Worm (Caenorhabditis elegans) whole organism, L1 larva: ENCODE data around the gene R07E5.11.

Experiments
- Y116A8C.19 ChIP-seq: sonication (generic microtip); optimal IDR thresholded peaks from 2 replicates; lab custom pipeline; 2016; ENCODE audit warnings: missing compliant biosample characterization, missing genetic modification characterization, borderline replicate concordance
- aha-1 ChIP-seq: fragments of 150-350 bp; optimal IDR thresholded peaks from 2 replicates; lab custom pipeline; 2014; ENCODE audit warnings: missing biosample characterization, missing genetic modification characterization
- aly-2 ChIP-seq: fragments of 150-350 bp; optimal IDR thresholded peaks from 2 replicates; lab custom pipeline; 2014; ENCODE audit warnings: missing biosample characterization, missing genetic modification characterization
- blmp-1 ChIP-seq: fragments of 150-350 bp; optimal IDR thresholded peaks from 2 replicates; lab custom pipeline; 2014; ENCODE audit warnings: missing biosample characterization, missing genetic modification characterization
- ceh-63 ChIP-seq: fragments of 200-800 bp; sonication (Bioruptor generic); optimal IDR thresholded peaks from 2 replicates; lab custom pipeline; 2018; ENCODE audit warnings: mild to moderate bottlenecking, missing genetic modification characterization, missing compliant biosample characterization
- ceh-8 ChIP-seq: fragments of 200-800 bp; sonication (Bioruptor generic); optimal IDR thresholded peaks from 2 replicates; lab custom pipeline; 2018; ENCODE audit warnings: mild to moderate bottlenecking, missing genetic modification characterization, moderate library complexity, missing compliant biosample characterization
- ceh-82 ChIP-seq, 3 experiments: fragments of 150-350 bp in 1 of 3; sonication (generic microtip) in 2 of 3; optimal IDR thresholded peaks; 2 replicates each; lab custom pipeline; 2014 to 2017; ENCODE audit warnings: missing biosample characterization in 3 of 3, missing genetic modification characterization in 3 of 3
- ces-1 ChIP-seq: fragments of 150-350 bp; optimal IDR thresholded peaks from 2 replicates; lab custom pipeline; 2014; ENCODE audit warnings: missing biosample characterization, missing genetic modification reagents, missing genetic modification characterization
- dpl-1 ChIP-seq, 3 experiments: fragments of 150-350 bp in 2 of 3; sonication (generic microtip) in 1 of 3; optimal IDR thresholded peaks; 2 replicates each; lab custom pipeline; 2014 to 2017; ENCODE audit warnings: missing biosample characterization in 3 of 3, missing genetic modification characterization in 3 of 3, missing genetic modification reagents in 3 of 3
- dsc-1 ChIP-seq: sonication (generic microtip); optimal IDR thresholded peaks from 2 replicates; lab custom pipeline; 2016; ENCODE audit warnings: mild to moderate bottlenecking, missing genetic modification characterization, missing compliant biosample characterization
- efl-1 ChIP-seq, 4 experiments: fragments of 150-350 bp; optimal IDR thresholded peaks in 3 of 4; peaks in 1 of 4; 1 replicate in 1 of 4; 2 replicates in 3 of 4; lab custom pipeline; 2014; ENCODE audit warnings: missing biosample characterization in 2 of 4, missing genetic modification characterization in 2 of 4, missing genetic modification reagents in 2 of 4
- egl-13 ChIP-seq: sonication (generic microtip); optimal IDR thresholded peaks from 2 replicates; lab custom pipeline; 2016; ENCODE audit warnings: missing genotype, missing genetic modification reagents, missing genetic modification characterization, missing compliant biosample characterization
- egl-27 ChIP-seq, 2 experiments: fragments of 150-350 bp in 1 of 2; sonication (generic microtip); optimal IDR thresholded peaks; 3 replicates each; lab custom pipeline; 2017 to 2018; ENCODE audit warnings: missing biosample characterization in 2 of 2, missing genetic modification characterization in 2 of 2, missing genetic modification reagents in 2 of 2
- fkh-10 ChIP-seq: sonication (generic microtip); optimal IDR thresholded peaks from 2 replicates; lab custom pipeline; 2017; ENCODE audit warnings: missing biosample characterization, missing genetic modification reagents, missing genetic modification characterization
- fkh-4 ChIP-seq: sonication (generic microtip); optimal IDR thresholded peaks from 2 replicates; lab custom pipeline; 2016; ENCODE audit warnings: missing compliant biosample characterization, missing genetic modification characterization, borderline replicate concordance
- fkh-8 ChIP-seq: sonication (generic microtip); optimal IDR thresholded peaks from 2 replicates; lab custom pipeline; 2016; ENCODE audit warnings: mild to moderate bottlenecking, missing genetic modification characterization, missing compliant biosample characterization
- grh-1 ChIP-seq: fragments of 200-800 bp; sonication (Bioruptor generic); IDR thresholded peaks from 2 replicates; pipeline ENCODE4 v1.3.6; 2022; ENCODE audit warnings: missing genetic modification reagents, missing genetic modification characterization, missing compliant biosample characterization
- hlh-17 ChIP-seq: fragments of 200-800 bp; sonication (Bioruptor generic); optimal IDR thresholded peaks from 2 replicates; lab custom pipeline; 2018; ENCODE audit warnings: missing genetic modification characterization, mild to moderate bottlenecking, missing compliant biosample characterization, moderate library complexity, borderline replicate concordance
- irx-1 ChIP-seq: sonication (generic microtip); optimal IDR thresholded peaks from 2 replicates; lab custom pipeline; 2016; ENCODE audit warnings: missing genetic modification characterization, missing compliant biosample characterization
- isw-1 ChIP-seq: fragments of 200-800 bp; sonication (Bioruptor generic); IDR thresholded peaks from 2 replicates; pipeline ENCODE4 v1.3.6; 2022; ENCODE audit warnings: missing genetic modification characterization, missing compliant biosample characterization
- lin-14 ChIP-seq: fragments of 200-800 bp; sonication (Bioruptor generic); optimal IDR thresholded peaks from 2 replicates; lab custom pipeline; 2018; ENCODE audit warnings: mild to moderate bottlenecking, missing genetic modification characterization, moderate library complexity, missing compliant biosample characterization
- lin-15B ChIP-seq: fragments of 150-350 bp; sonication (generic microtip); optimal IDR thresholded peaks from 3 replicates; lab custom pipeline; 2014; ENCODE audit warnings: missing biosample characterization, missing genetic modification characterization
- lin-35 ChIP-seq, 2 experiments: fragments of 150-350 bp; optimal IDR thresholded peaks; 2 replicates each; lab custom pipeline; 2014; ENCODE audit warnings: missing biosample characterization in 2 of 2, missing genetic modification characterization in 2 of 2, missing genetic modification reagents in 2 of 2
- lsy-2 ChIP-seq, 2 experiments: fragments of 150-350 bp; optimal IDR thresholded peaks; 2 replicates each; lab custom pipeline; 2014; ENCODE audit warnings: missing biosample characterization in 2 of 2, missing genetic modification characterization in 2 of 2
- mab-9 ChIP-seq: fragments of 200-800 bp; sonication (Bioruptor generic); IDR thresholded peaks from 2 replicates; pipeline ENCODE4 v1.3.6; 2022; ENCODE audit warnings: missing genetic modification reagents, missing genetic modification characterization, missing compliant biosample characterization
- mep-1 ChIP-seq: fragments of 150-350 bp; optimal IDR thresholded peaks from 2 replicates; lab custom pipeline; 2014; ENCODE audit warnings: missing biosample characterization, missing genetic modification characterization
- nhr-11 ChIP-seq: fragments of 150-350 bp; optimal IDR thresholded peaks from 2 replicates; lab custom pipeline; 2014; ENCODE audit warnings: missing biosample characterization, missing genetic modification characterization
- nhr-20 ChIP-seq: sonication (generic microtip); optimal IDR thresholded peaks from 2 replicates; lab custom pipeline; 2016; ENCODE audit warnings: mild to moderate bottlenecking, missing genetic modification characterization, missing compliant biosample characterization
- nhr-237 ChIP-seq: fragments of 150-350 bp; optimal IDR thresholded peaks from 2 replicates; lab custom pipeline; 2014; ENCODE audit warnings: missing biosample characterization, missing genetic modification characterization
- nhr-28 ChIP-seq: fragments of 150-350 bp; optimal IDR thresholded peaks from 2 replicates; lab custom pipeline; 2014; ENCODE audit warnings: missing biosample characterization, missing genetic modification characterization
- nhr-47 ChIP-seq: sonication (generic microtip); optimal IDR thresholded peaks from 2 replicates; lab custom pipeline; 2016; ENCODE audit warnings: mild to moderate bottlenecking, missing genetic modification characterization, moderate library complexity, missing compliant biosample characterization
- nhr-71 ChIP-seq: sonication (generic microtip); optimal IDR thresholded peaks from 2 replicates; lab custom pipeline; 2016; ENCODE audit warnings: mild to moderate bottlenecking, missing genetic modification characterization, moderate library complexity, missing compliant biosample characterization
- nhr-85 ChIP-seq: sonication (generic microtip); peaks from one replicate; lab custom pipeline; 2016; ENCODE audit warnings: missing genetic modification characterization, inconsistent platforms, missing compliant biosample characterization
- pag-3 ChIP-seq: sonication (generic microtip); optimal IDR thresholded peaks from 2 replicates; lab custom pipeline; 2017; ENCODE audit warnings: missing genetic modification characterization, mild to moderate bottlenecking, missing compliant biosample characterization, antibody characterized with exemption, borderline replicate concordance; ENCODE audit not compliant: insufficient read depth
- skn-1 ChIP-seq: fragments of 150-350 bp; optimal IDR thresholded peaks from 2 replicates; lab custom pipeline; 2014; ENCODE audit warnings: missing biosample characterization, missing genetic modification characterization
- snu-23 ChIP-seq: sonication (generic microtip); optimal IDR thresholded peaks from 2 replicates; lab custom pipeline; 2016; ENCODE audit warnings: missing genetic modification characterization, missing compliant biosample characterization
- sox-4 ChIP-seq: sonication (generic microtip); optimal IDR thresholded peaks from 2 replicates; lab custom pipeline; 2016; ENCODE audit warnings: missing genetic modification characterization, missing compliant biosample characterization
- sptf-1 ChIP-seq: fragments of 150-350 bp; optimal IDR thresholded peaks from 2 replicates; lab custom pipeline; 2014; ENCODE audit warnings: missing biosample characterization, missing genetic modification characterization
- swsn-7 ChIP-seq: sonication (generic microtip); optimal IDR thresholded peaks from 2 replicates; lab custom pipeline; 2016; ENCODE audit warnings: missing genetic modification characterization, missing compliant biosample characterization
- tbx-2 ChIP-seq: sonication (generic microtip); optimal IDR thresholded peaks from 2 replicates; lab custom pipeline; 2016; ENCODE audit warnings: missing genetic modification characterization, missing compliant biosample characterization
- unc-86 ChIP-seq: sonication (generic microtip); optimal IDR thresholded peaks from 2 replicates; lab custom pipeline; 2016; ENCODE audit warnings: missing genetic modification characterization, missing compliant biosample characterization
- unc-98 ChIP-seq: fragments of 200-800 bp; sonication (Bioruptor generic); IDR thresholded peaks from 2 replicates; pipeline ENCODE4 v1.3.6; 2022; ENCODE audit warnings: missing genetic modification characterization, missing compliant biosample characterization
- xbp-1 ChIP-seq: sonication (generic microtip); optimal IDR thresholded peaks from 2 replicates; lab custom pipeline; 2016; ENCODE audit warnings: missing genetic modification characterization, missing compliant biosample characterization
- zip-4 ChIP-seq: fragments of 200-800 bp; sonication (Bioruptor generic); optimal IDR thresholded peaks from 2 replicates; lab custom pipeline; 2018; ENCODE audit warnings: mild to moderate bottlenecking, missing genetic modification characterization, moderate library complexity, missing compliant biosample characterization
- ztf-4 ChIP-seq: fragments of 150-350 bp; optimal IDR thresholded peaks from 2 replicates; lab custom pipeline; 2014; ENCODE audit warnings: missing biosample characterization, missing genetic modification characterization

The R07E5.11 gene

DNA sequence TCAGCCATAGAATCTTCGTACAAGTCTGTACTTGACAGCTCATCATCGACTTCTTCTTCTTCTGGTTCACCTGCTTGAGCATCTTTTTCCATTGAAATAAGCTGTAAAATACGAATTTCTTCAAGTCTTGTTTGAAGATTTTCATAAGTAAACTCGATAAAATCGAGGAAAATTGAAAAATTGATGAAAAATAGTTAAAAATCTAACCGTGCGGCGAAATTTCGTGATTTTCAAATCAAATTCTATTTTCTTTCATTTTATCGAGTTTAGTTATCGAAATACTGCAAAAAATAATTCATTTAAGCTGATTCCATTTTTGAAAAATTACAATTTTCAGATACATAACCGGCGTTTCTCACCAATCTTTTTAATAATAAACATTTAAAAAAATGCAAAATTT lies at the start of gene R07E5.11:
Gene R07E5.11 (minus strand): TSS at position 101 of the 400 bp plus-strand sequence.
- TF ChIP-seq lsy-2 (tag; optimal IDR thresholded peaks at IDR 0.05; lab: Kevin White, UChicago), result no peak
- no peak for TF ChIP-seq mep-1 (tag; lab: Kevin White, UChicago)
- TF ChIP-seq nhr-28 (tag; lab: Kevin White, UChicago), result no peak
- TF ChIP-seq dpl-1 (GFP tag; optimal IDR thresholded peaks at IDR 0.05; lab: Kevin White, UChicago), result no peak
- no peak for TF ChIP-seq lin-35 (GFP tag; optimal IDR thresholded peaks at IDR 0.05; lab: Kevin White, UChicago)

DNA sequence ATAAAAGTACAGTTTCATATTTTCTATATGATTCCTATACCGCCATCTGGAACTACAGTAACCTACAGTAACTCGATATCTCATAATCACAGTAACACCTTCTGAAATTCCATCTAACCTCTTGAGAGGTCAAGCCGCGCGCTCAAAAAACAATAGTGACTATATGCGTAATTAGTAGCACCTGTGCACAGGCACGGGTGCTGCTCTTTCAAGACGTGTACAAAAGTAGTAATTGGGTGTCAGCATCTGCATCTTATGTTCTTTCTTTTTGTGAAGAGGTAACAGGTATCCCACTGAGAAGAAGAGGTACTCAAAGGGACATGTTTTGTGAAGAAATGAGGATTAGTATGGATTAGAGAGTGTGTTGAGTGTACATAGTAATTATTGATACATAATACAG lies 46.3 kb upstream of the R07E5.11 start:
- no peak for TF ChIP-seq irx-1 (tag; lab: Kevin White, UChicago)

DNA sequence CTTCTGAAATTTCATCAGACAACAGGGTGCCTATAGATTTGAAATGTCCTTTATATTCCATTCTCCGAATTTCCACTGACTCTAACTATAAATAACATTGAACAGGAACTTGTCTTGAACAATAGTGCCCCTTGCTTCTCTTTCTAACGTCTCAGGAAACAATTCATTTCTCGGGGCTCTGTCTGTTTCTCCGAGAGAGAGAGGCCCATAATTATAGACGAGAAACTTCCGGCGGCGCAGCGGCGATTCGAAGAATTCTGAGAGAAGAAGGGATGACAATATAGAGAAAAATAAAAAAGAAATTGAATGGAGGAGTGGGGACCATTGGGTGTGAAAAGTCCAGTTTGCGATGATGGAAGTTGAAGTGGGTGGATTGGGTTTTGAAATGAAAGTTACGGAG lies 45.2 kb upstream of the R07E5.11 start:
- peak in 1 of 2 experiments; percentile 5 for TF ChIP-seq lsy-2 (tag; optimal IDR thresholded peaks at IDR 0.05; lab: Kevin White, UChicago)
- peak; percentile 63 for TF ChIP-seq lin-14 (GFP tag; lab: Kevin White, UChicago)
- no peak for TF ChIP-seq dpl-1 (GFP tag; optimal IDR thresholded peaks at IDR 0.05; lab: Kevin White, UChicago)
- no peak for TF ChIP-seq xbp-1 (tag; lab: Kevin White, UChicago)
- TF ChIP-seq fkh-8 (tag; lab: Kevin White, UChicago), result peak; percentile 58
- TF ChIP-seq ceh-82 (tag; optimal IDR thresholded peaks at IDR 0.05; lab: Kevin White, UChicago), result peak in 1 of 3 experiments; percentile 3
- peak; percentile 0 for TF ChIP-seq egl-13

DNA sequence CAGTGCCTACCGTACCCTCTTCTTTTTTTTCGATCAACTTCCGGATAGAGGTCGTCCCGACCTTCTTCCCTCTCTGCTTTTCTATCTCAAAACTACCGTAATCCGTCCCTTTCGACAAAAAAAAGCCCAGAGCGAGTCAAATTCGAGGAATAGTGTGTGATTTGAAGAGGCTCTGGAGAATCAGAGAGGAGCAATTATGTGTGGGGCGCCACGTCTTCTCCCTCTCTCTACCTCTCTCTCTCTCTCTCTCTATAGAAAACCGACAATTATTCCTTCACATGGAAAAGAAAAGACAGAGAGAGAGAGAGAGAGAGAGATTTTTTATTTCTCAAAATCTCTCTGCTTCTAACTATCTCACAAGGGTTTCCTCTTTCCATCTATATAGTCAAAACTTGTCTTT lies 41.5 kb upstream of the R07E5.11 start:
- peak; percentile 23 for TF ChIP-seq unc-86
- peak; percentile 96 for TF ChIP-seq nhr-85 (tag; lab: Kevin White, UChicago)
- no peak for TF ChIP-seq sptf-1 (tag; lab: Kevin White, UChicago)
- TF ChIP-seq isw-1 (GFP tag; lab: Robert Waterston, UW), result no peak
- TF ChIP-seq nhr-237 (tag; lab: Kevin White, UChicago), result no peak
- no peak for TF ChIP-seq nhr-11 (tag; lab: Kevin White, UChicago)
- no peak for TF ChIP-seq zip-4 (GFP tag; lab: Kevin White, UChicago)
- TF ChIP-seq dsc-1 (tag; lab: Kevin White, UChicago), result no peak
- peak; percentile 40 for TF ChIP-seq xbp-1 (tag; lab: Kevin White, UChicago)
- no peak for TF ChIP-seq unc-98 (GFP tag; lab: Robert Waterston, UW)
- no peak for TF ChIP-seq pag-3 (tag; lab: Kevin White, UChicago)
- peak; percentile 36 for TF ChIP-seq nhr-47 (tag; lab: Kevin White, UChicago)
- no peak for TF ChIP-seq hlh-17 (GFP tag; lab: Kevin White, UChicago)
- TF ChIP-seq sox-4 (tag; lab: Kevin White, UChicago), result no peak
- no peak for TF ChIP-seq lin-35 (GFP tag; optimal IDR thresholded peaks at IDR 0.05; lab: Kevin White, UChicago)
- no peak for TF ChIP-seq ztf-4 (tag; lab: Kevin White, UChicago)
- TF ChIP-seq fkh-8 (tag; lab: Kevin White, UChicago), result peak; percentile 44
- TF ChIP-seq efl-1 (optimal IDR thresholded peaks at IDR 0.05; lab: Kevin White, UChicago), result peak; percentile 24 to 41
- no peak for TF ChIP-seq efl-1 (GFP tag; optimal IDR thresholded peaks at IDR 0.05 in 1 of 2; lab: Kevin White, UChicago)
- no peak for TF ChIP-seq ces-1
- TF ChIP-seq skn-1 (tag; lab: Kevin White, UChicago), result no peak
- TF ChIP-seq lin-15B, result no peak
- peak; percentile 72 for TF ChIP-seq lin-14 (GFP tag; lab: Kevin White, UChicago)
- TF ChIP-seq mab-9, result no peak
- peak; percentile 53 for TF ChIP-seq mep-1 (tag; lab: Kevin White, UChicago)
- peak; percentile 81 for TF ChIP-seq grh-1 (GFP tag; lab: Robert Waterston, UW)
- no peak for TF ChIP-seq aly-2 (tag; lab: Kevin White, UChicago)
- TF ChIP-seq ceh-8 (GFP tag; lab: Kevin White, UChicago), result no peak
- TF ChIP-seq egl-13, result no peak
- TF ChIP-seq blmp-1 (tag; lab: Kevin White, UChicago), result peak; percentile 2
- no peak for TF ChIP-seq ceh-63 (GFP tag; lab: Kevin White, UChicago)
- TF ChIP-seq Y116A8C.19, result no peak
- TF ChIP-seq nhr-20 (tag; lab: Kevin White, UChicago), result peak; percentile 6
- TF ChIP-seq fkh-10 (GFP tag; lab: Kevin White, UChicago), result no peak
- TF ChIP-seq egl-27 (tag; optimal IDR thresholded peaks at IDR 0.05; lab: Kevin White, UChicago), result no peak
- no peak for TF ChIP-seq fkh-4 (tag; lab: Kevin White, UChicago)
- peak; percentile 64 for TF ChIP-seq nhr-71
- no peak for TF ChIP-seq aha-1 (tag; lab: Kevin White, UChicago)
- peak; percentile 28 for TF ChIP-seq snu-23 (GFP tag; lab: Kevin White, UChicago)
- TF ChIP-seq tbx-2 (tag; lab: Kevin White, UChicago), result peak; percentile 1
- peak; percentile 57 for TF ChIP-seq swsn-7
